Fruit fly (Drosophila melanogaster): ENCODE measurements around the gene Nubp2.

Gene Nubp2

dm6 chr3L:20517897-20518804, 8.2 kb upstream of the Nubp2 start (continued):
- TF ChIP-seq CG17612 (GFP tag; IDR thresholded peaks at IDR 0.05) (no peak), cad (GFP tag; optimal IDR thresholded peaks at IDR 0.05) (no peak), Bdp1 (GFP tag; optimal IDR thresholded peaks at IDR 0.05) (no peak), Spps (tag; optimal IDR thresholded peaks at IDR 0.05) (no peak), zfh1 (GFP tag; IDR thresholded peaks at IDR 0.05) (peak; percentile 31; the same call in 1 of the 3 replicates), Hmx (GFP tag; optimal IDR thresholded peaks at IDR 0.05) (no peak), Hr78 (GFP tag; optimal IDR thresholded peaks at IDR 0.05) (no peak), CG16813 (GFP tag; IDR thresholded peaks at IDR 0.05; ENCODE audit: partially characterized antibody) (no peak), vnd (GFP tag; IDR thresholded peaks at IDR 0.05; ENCODE audit: partially characterized antibody) (no peak), Mrtf (GFP tag; IDR thresholded peaks at IDR 0.05) (no peak), Hr3 (GFP tag; optimal IDR thresholded peaks at IDR 0.05) (peak; percentile 6), CG17829 (tag; optimal IDR thresholded peaks at IDR 0.05) (no peak), CG18011 (GFP tag; optimal IDR thresholded peaks at IDR 0.05) (no peak), row (GFP tag; IDR thresholded peaks at IDR 0.05) (peak; percentile 56), CG18619 (GFP tag; optimal IDR thresholded peaks at IDR 0.05) (peak; percentile 3), Mes4 (GFP tag; optimal IDR thresholded peaks at IDR 0.05) (no peak), CG18764 (GFP tag; optimal IDR thresholded peaks at IDR 0.05) (no peak), slp2 (GFP tag; optimal IDR thresholded peaks at IDR 0.05) (peak; percentile 51), kay (GFP tag; optimal IDR thresholded peaks at IDR 0.05) (no peak), CG6854 (GFP tag; optimal IDR thresholded peaks at IDR 0.05) (no peak), fu2 (GFP tag; optimal IDR thresholded peaks at IDR 0.05) (peak; percentile 11), CG8359 (GFP tag; optimal IDR thresholded peaks at IDR 0.05; ENCODE audit: borderline replicate concordance) (no peak), CG12236 (GFP tag; optimal IDR thresholded peaks at IDR 0.05) (no peak), CG1233 (GFP tag; optimal IDR thresholded peaks at IDR 0.05) (peak; percentile 15), CG10979 (tag; optimal IDR thresholded peaks at IDR 0.05) (no peak), zf30C (GFP tag; optimal IDR thresholded peaks at IDR 0.05) (peak; percentile 37), CG9817 (tag; optimal IDR thresholded peaks at IDR 0.05) (no peak), Sry-β (GFP tag; optimal IDR thresholded peaks at IDR 0.05) (no peak), CG7987 (GFP tag; optimal IDR thresholded peaks at IDR 0.05) (no peak), Xbp1 (GFP tag; optimal IDR thresholded peaks at IDR 0.05) (peak; percentile 25), Dip2 (GFP tag; IDR thresholded peaks at IDR 0.05) (no peak), CG13894 (tag; optimal IDR thresholded peaks at IDR 0.05) (no peak), nmo (GFP tag; optimal IDR thresholded peaks at IDR 0.05) (no peak), tgo (GFP tag; IDR thresholded peaks at IDR 0.05) (no peak), CG13624 (GFP tag; optimal IDR thresholded peaks at IDR 0.05) (peak; percentile 66), Gug (GFP tag; IDR thresholded peaks at IDR 0.05) (no peak), emc (GFP tag; optimal IDR thresholded peaks at IDR 0.05) (no peak), chif (GFP tag; optimal IDR thresholded peaks at IDR 0.05) (peak in 1 of 2 experiments; percentile 7), HLHmδ (GFP tag; optimal IDR thresholded peaks at IDR 0.05) (no peak), corto (GFP tag; optimal IDR thresholded peaks at IDR 0.05) (peak; percentile 43), CG7372 (GFP tag; IDR thresholded peaks at IDR 0.05) (no peak), Asciz (GFP tag; optimal IDR thresholded peaks at IDR 0.05) (no peak), CG3838 (GFP tag; optimal IDR thresholded peaks at IDR 0.05) (no peak), crol (GFP tag; IDR thresholded peaks at IDR 0.05) (peak; percentile 56; the same call in 1 of the 2 replicates), nerfin-1 (tag; optimal IDR thresholded peaks at IDR 0.05) (no peak), eyg (GFP tag; optimal IDR thresholded peaks at IDR 0.05) (no peak), dmrt99B (tag; optimal IDR thresholded peaks at IDR 0.05) (peak; percentile 39), CG8388 (GFP tag; optimal IDR thresholded peaks at IDR 0.05) (no peak), GATAe (GFP tag; conservative IDR thresholded peaks at IDR 0.05) (no peak)

Data from whole organism, embryonic.